Worm (Caenorhabditis elegans): ENCODE data around the gene F10E7.6.

The F10E7.6 gene

ce11 chrII:7112780-7113179, at the start of gene F10E7.6:
TSS of gene F10E7.6 (plus strand) at chrII:7113080.
- TF ChIP-seq ceh-2 (tag; optimal IDR thresholded peaks at IDR 0.05) (no peak), ceh-45 (GFP tag; IDR thresholded peaks at IDR 0.05) (no peak), lin-11 (tag; optimal IDR thresholded peaks at IDR 0.05) (no peak), K02D7.2 (tag; optimal IDR thresholded peaks at IDR 0.05) (no peak), gmeb-2 (tag; optimal IDR thresholded peaks at IDR 0.05) (no peak), che-1 (tag; optimal IDR thresholded peaks at IDR 0.05) (no peak), sox-4 (tag; optimal IDR thresholded peaks at IDR 0.05) (no peak), pax-1 (tag; optimal IDR thresholded peaks at IDR 0.05) (no peak), dmd-4 (tag; optimal IDR thresholded peaks at IDR 0.05; ENCODE audit: borderline replicate concordance) (no peak), rnt-1 (tag; optimal IDR thresholded peaks at IDR 0.05) (no peak), hlh-8 (tag; optimal IDR thresholded peaks at IDR 0.05) (no peak), ztf-16 (tag; optimal IDR thresholded peaks at IDR 0.05) (no peak), Y22D7AL.16 (tag; optimal IDR thresholded peaks at IDR 0.05) (no peak)

DNA sequence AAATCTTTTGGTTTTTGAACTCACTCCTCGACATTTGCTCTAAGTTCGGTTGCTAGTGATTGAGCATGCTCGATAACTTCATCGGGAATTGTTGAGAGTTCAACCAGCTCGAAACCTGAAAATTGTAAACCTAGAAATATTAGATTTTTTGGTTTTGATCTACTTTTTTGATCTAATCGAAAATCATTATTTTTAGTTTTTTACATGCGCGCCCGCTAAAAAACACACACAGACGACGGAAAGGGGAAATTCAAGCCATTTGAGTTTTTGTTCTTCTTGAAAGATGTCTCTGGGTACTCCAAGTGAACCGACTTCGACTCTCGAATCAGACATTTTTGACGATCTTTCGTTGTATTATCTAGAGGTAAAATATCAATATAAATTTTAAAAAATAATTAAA, 47.5 kb upstream of the F10E7.6 start, which contains the start of gene nos-2:
Gene nos-2 (plus strand): TSS at position 228 of the 400 bp plus-strand sequence.
- TF ChIP-seq ceh-22 (tag; optimal IDR thresholded peaks at IDR 0.05) (no peak), ceh-45 (GFP tag; IDR thresholded peaks at IDR 0.05) (no peak), hlh-6 (tag; optimal IDR thresholded peaks at IDR 0.05) (no peak)

DNA sequence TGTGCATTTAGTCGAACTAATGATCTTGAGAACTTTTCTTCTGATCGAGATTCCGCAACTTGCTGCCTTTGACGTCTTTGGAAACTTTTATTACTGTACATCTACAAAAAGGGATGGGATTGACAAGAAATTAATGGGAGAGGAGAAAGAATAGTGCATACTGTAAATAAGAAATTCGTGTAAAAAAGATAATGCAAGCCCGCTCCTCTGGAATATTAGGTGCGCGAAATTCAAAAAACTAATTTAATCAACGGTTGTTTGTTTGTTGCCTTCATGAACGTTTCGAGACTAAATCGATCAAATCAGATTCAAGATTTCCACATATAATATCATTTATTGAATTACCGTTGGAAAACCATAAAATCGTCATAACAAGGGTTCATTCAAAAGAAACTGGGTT, 43.0 kb upstream of the F10E7.6 start, which contains the start of gene him-14:
Gene him-14 (minus strand): TSS at position 101 of the 400 bp plus-strand sequence.
- TF ChIP-seq hlh-15 (tag; optimal IDR thresholded peaks at IDR 0.05) (no peak), ceh-31 (tag; optimal IDR thresholded peaks at IDR 0.05) (no peak)

- TF ChIP-seq T23F11.4 (GFP tag; optimal IDR thresholded peaks at IDR 0.05): no peak
- no peak for TF ChIP-seq hlh-8 (tag; optimal IDR thresholded peaks at IDR 0.05)
- TF ChIP-seq ceh-18 (tag; optimal IDR thresholded peaks at IDR 0.05): no peak
- no peak for TF ChIP-seq hlh-13 (GFP tag; optimal IDR thresholded peaks at IDR 0.05)
- TF ChIP-seq sdc-2 (tag; optimal IDR thresholded peaks at IDR 0.05): no peak
- no peak for TF ChIP-seq hlh-30 (tag; optimal IDR thresholded peaks at IDR 0.05; ENCODE audit: insufficient read depth)
- no peak for TF ChIP-seq ceh-22 (tag; optimal IDR thresholded peaks at IDR 0.05)
- no peak for TF ChIP-seq lin-11 (tag; optimal IDR thresholded peaks at IDR 0.05)
- TF ChIP-seq eyg-1 (tag; optimal IDR thresholded peaks at IDR 0.05): no peak
- TF ChIP-seq pros-1 (tag; optimal IDR thresholded peaks at IDR 0.05): no peak
- no peak for TF ChIP-seq dmd-4 (tag; optimal IDR thresholded peaks at IDR 0.05; ENCODE audit: borderline replicate concordance)
- TF ChIP-seq pag-3 (tag; optimal IDR thresholded peaks at IDR 0.05; ENCODE audit: borderline replicate concordance): no peak
- TF ChIP-seq pha-2 (tag; optimal IDR thresholded peaks at IDR 0.05): no peak
- TF ChIP-seq ceh-31 (tag; optimal IDR thresholded peaks at IDR 0.05): no peak
- no peak for TF ChIP-seq npax-4 (tag; optimal IDR thresholded peaks at IDR 0.05)
- no peak for TF ChIP-seq che-1 (tag; optimal IDR thresholded peaks at IDR 0.05)
- no peak for TF ChIP-seq ceh-14 (tag; optimal IDR thresholded peaks at IDR 0.05)
These were observed 42.4 kb upstream of the F10E7.6 start for ce11 chrII:7070434-7070833.

- no peak for TF ChIP-seq ceh-19 (GFP tag; optimal IDR thresholded peaks at IDR 0.05)
- no peak for TF ChIP-seq ceh-22 (tag; optimal IDR thresholded peaks at IDR 0.05)
- no peak for TF ChIP-seq pax-1 (tag; optimal IDR thresholded peaks at IDR 0.05)
- TF ChIP-seq sox-4 (tag; optimal IDR thresholded peaks at IDR 0.05): no peak
- TF ChIP-seq unc-86 (tag; optimal IDR thresholded peaks at IDR 0.05): no peak
- no peak for TF ChIP-seq C08G9.2 (tag; optimal IDR thresholded peaks at IDR 0.05)
- TF ChIP-seq T23F11.4 (GFP tag; optimal IDR thresholded peaks at IDR 0.05): no peak
- no peak for TF ChIP-seq syd-9 (tag; optimal IDR thresholded peaks at IDR 0.05)
- TF ChIP-seq che-1 (tag; optimal IDR thresholded peaks at IDR 0.05): no peak
- TF ChIP-seq ref-2 (tag; optimal IDR thresholded peaks at IDR 0.05): no peak
- no peak for TF ChIP-seq pha-2 (tag; optimal IDR thresholded peaks at IDR 0.05)
- TF ChIP-seq hlh-13 (GFP tag; optimal IDR thresholded peaks at IDR 0.05): no peak
- no peak for TF ChIP-seq elt-4 (tag; optimal IDR thresholded peaks at IDR 0.05)
These were observed 40.6 kb upstream of the F10E7.6 start, which contains the start of gene kars-1 for ce11 chrII:7072315-7072589. TSS of gene kars-1 (minus strand) at chrII:7072415.

Data from whole organism, late embryonic.